Worm (Caenorhabditis elegans) whole organism, late embryonic: ENCODE results near the gene ctf-18.

ENCODE experiments used
- K09A11.1 ChIP-seq: sonication (generic microtip); optimal IDR thresholded peaks from 2 replicates; lab custom pipeline; 2017; ENCODE audit warnings: antibody characterized with exemption, mild to moderate bottlenecking, missing genetic modification characterization, missing compliant biosample characterization; ENCODE audit not compliant: insufficient read depth
- ahr-1 ChIP-seq: sonication (generic microtip); optimal IDR thresholded peaks from 2 replicates; lab custom pipeline; 2016; ENCODE audit warnings: missing genetic modification characterization, missing compliant biosample characterization
- fkh-10 ChIP-seq: fragments of 150-350 bp; optimal IDR thresholded peaks from 2 replicates; lab custom pipeline; 2014; ENCODE audit warnings: missing biosample characterization, missing genetic modification reagents, missing genetic modification characterization
- nhr-11 ChIP-seq: fragments of 150-350 bp; optimal IDR thresholded peaks from 2 replicates; lab custom pipeline; 2014; ENCODE audit warnings: missing biosample characterization, missing genetic modification characterization
- pax-1 ChIP-seq: fragments of 150-350 bp; optimal IDR thresholded peaks from 2 replicates; lab custom pipeline; 2014; ENCODE audit warnings: missing biosample characterization, missing genetic modification characterization
- pqm-1 ChIP-seq: sonication (generic microtip); optimal IDR thresholded peaks from 2 replicates; lab custom pipeline; 2016; ENCODE audit warnings: missing genetic modification characterization, missing compliant biosample characterization
- ref-2 ChIP-seq: sonication (generic microtip); optimal IDR thresholded peaks from 2 replicates; lab custom pipeline; 2016; ENCODE audit warnings: missing genetic modification characterization, missing compliant biosample characterization
- rnt-1 ChIP-seq: sonication (generic microtip); optimal IDR thresholded peaks from 2 replicates; lab custom pipeline; 2016; ENCODE audit warnings: missing genetic modification characterization, missing compliant biosample characterization
- tbx-2 ChIP-seq: sonication (generic microtip); optimal IDR thresholded peaks from 2 replicates; lab custom pipeline; 2016; ENCODE audit warnings: missing genetic modification characterization, missing compliant biosample characterization
- tbx-7 ChIP-seq: sonication (generic microtip); optimal IDR thresholded peaks from 2 replicates; lab custom pipeline; 2016; ENCODE audit warnings: missing genotype, missing genetic modification characterization, missing compliant biosample characterization
- unc-42 ChIP-seq: sonication (generic microtip); optimal IDR thresholded peaks from 2 replicates; lab custom pipeline; 2016; ENCODE audit warnings: missing genotype, missing genetic modification characterization, missing compliant biosample characterization
- zip-5 ChIP-seq: sonication (generic microtip); optimal IDR thresholded peaks from 2 replicates; lab custom pipeline; 2016; ENCODE audit warnings: missing genetic modification characterization, missing compliant biosample characterization

- TF ChIP-seq zip-5 (tag; lab: Kevin White, UChicago), result no peak
- TF ChIP-seq rnt-1 (tag; lab: Kevin White, UChicago), result no peak
- no peak for TF ChIP-seq fkh-10
- TF ChIP-seq nhr-11 (tag; lab: Kevin White, UChicago), result no peak
- TF ChIP-seq ahr-1 (tag; lab: Kevin White, UChicago), result no peak
- TF ChIP-seq tbx-2 (tag; lab: Kevin White, UChicago), result no peak
- TF ChIP-seq tbx-7 (tag; lab: Kevin White, UChicago), result no peak
- TF ChIP-seq K09A11.1 (tag; lab: Kevin White, UChicago), result no peak
- TF ChIP-seq unc-42 (tag; lab: Kevin White, UChicago), result no peak
- TF ChIP-seq ref-2 (tag; lab: Kevin White, UChicago), result no peak
- TF ChIP-seq pax-1 (tag; lab: Kevin White, UChicago), result no peak
- TF ChIP-seq pqm-1 (tag; lab: Kevin White, UChicago), result no peak
These were observed 13.9 kb downstream of the ctf-18 start, which contains the start of gene nsph-3.2 for ce11 chrIV:10112570-10112969.
